Worm (Caenorhabditis elegans): ENCODE results near the gene C47A4.1.

DNA sequence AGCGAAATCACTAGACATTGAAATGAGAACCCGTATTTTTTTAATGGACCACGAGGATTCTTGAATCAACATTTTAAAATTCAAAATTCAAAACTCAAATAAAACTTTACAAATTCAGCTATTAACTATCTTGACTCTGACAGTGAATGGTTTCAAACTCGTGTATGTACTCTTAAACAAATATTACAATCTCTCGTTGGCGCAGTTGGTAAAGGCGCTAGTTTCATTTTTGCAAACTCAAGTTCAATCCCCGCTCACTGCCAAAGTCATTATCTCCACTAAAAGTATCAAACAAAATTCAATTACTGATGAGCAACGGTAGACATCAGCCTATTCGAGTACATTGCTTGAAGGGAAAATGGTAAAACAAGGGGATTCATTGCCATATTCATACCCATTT is 14.7 kb downstream of the C47A4.1 start:
- TF ChIP-seq nhr-11 (tag; optimal IDR thresholded peaks at IDR 0.05) (no peak), ceh-30 (tag; optimal IDR thresholded peaks at IDR 0.05) (no peak), ceh-45 (GFP tag; IDR thresholded peaks at IDR 0.05) (no peak), pqm-1 (tag; optimal IDR thresholded peaks at IDR 0.05) (no peak), tbx-2 (tag; optimal IDR thresholded peaks at IDR 0.05) (no peak)

Data from whole organism, late embryonic.